Worm (Caenorhabditis elegans) whole organism, L2 larva: ENCODE measurements around the gene clc-19.

Experiments used
- C34F6.9 ChIP-seq: fragments of 150-350 bp; optimal IDR thresholded peaks from 2 replicates; lab custom pipeline; 2014; ENCODE audit warnings: missing biosample characterization, missing genetic modification characterization
- F13H6.1 ChIP-seq: sonication (generic microtip); optimal IDR thresholded peaks from 2 replicates; lab custom pipeline; 2016; ENCODE audit warnings: missing genetic modification characterization, missing compliant biosample characterization
- Y55F3AM.14 ChIP-seq: fragments of 200-800 bp; sonication (Bioruptor generic); optimal IDR thresholded peaks from 2 replicates; lab custom pipeline; 2018; ENCODE audit warnings: mild to moderate bottlenecking, missing genetic modification characterization, missing compliant biosample characterization
- ZK546.5 ChIP-seq: sonication (generic microtip); optimal IDR thresholded peaks from 2 replicates; lab custom pipeline; 2017; ENCODE audit warnings: missing biosample characterization, missing genetic modification characterization
- aly-2 ChIP-seq: fragments of 150-350 bp; optimal IDR thresholded peaks from 2 replicates; lab custom pipeline; 2014; ENCODE audit warnings: missing biosample characterization, missing genetic modification characterization
- ama-1 ChIP-seq: fragments of 150-350 bp; optimal IDR thresholded peaks from 2 replicates; lab custom pipeline; 2018; ENCODE audit warnings: inconsistent platforms
- blmp-1 ChIP-seq: sonication (generic microtip); optimal IDR thresholded peaks from 2 replicates; lab custom pipeline; 2017; ENCODE audit warnings: missing genetic modification characterization, mild to moderate bottlenecking, missing compliant biosample characterization, antibody characterized with exemption, moderate library complexity; ENCODE audit not compliant: insufficient read depth
- ceh-16 ChIP-seq: fragments of 150-350 bp; optimal IDR thresholded peaks from 2 replicates; lab custom pipeline; 2014; ENCODE audit warnings: missing biosample characterization, missing genetic modification characterization
- ceh-82 ChIP-seq: fragments of 150-350 bp; optimal IDR thresholded peaks from 2 replicates; lab custom pipeline; 2014; ENCODE audit warnings: missing biosample characterization, missing genetic modification characterization
- egl-27 ChIP-seq: sonication (generic microtip); optimal IDR thresholded peaks from 3 replicates; lab custom pipeline; 2017; ENCODE audit warnings: missing biosample characterization, missing genetic modification reagents, missing genetic modification characterization
- elt-1 ChIP-seq: fragments of 150-350 bp; optimal IDR thresholded peaks from 2 replicates; lab custom pipeline; 2014; ENCODE audit warnings: missing biosample characterization, missing genetic modification characterization
- elt-3 ChIP-seq: sonication (generic microtip); optimal IDR thresholded peaks from 2 replicates; lab custom pipeline; 2017; ENCODE audit warnings: missing biosample characterization, missing genetic modification characterization
- fos-1 ChIP-seq: fragments of 150-350 bp; optimal IDR thresholded peaks from 2 replicates; lab custom pipeline; 2014; ENCODE audit warnings: missing biosample characterization, missing genetic modification characterization
- gmeb-1 ChIP-seq: fragments of 150-350 bp; optimal IDR thresholded peaks from 2 replicates; lab custom pipeline; 2014; ENCODE audit warnings: missing biosample characterization, missing genetic modification characterization
- lin-11 ChIP-seq: fragments of 150-350 bp; sonication (generic microtip); optimal IDR thresholded peaks from 2 replicates; lab custom pipeline; 2014; ENCODE audit warnings: missing biosample characterization, missing genetic modification characterization, inconsistent platforms, mixed read lengths
- lin-13 ChIP-seq: fragments of 150-350 bp; optimal IDR thresholded peaks from 2 replicates; lab custom pipeline; 2014; ENCODE audit warnings: missing biosample characterization, missing genetic modification reagents, missing genetic modification characterization
- lin-39 ChIP-seq: fragments of 150-350 bp; optimal IDR thresholded peaks from 2 replicates; lab custom pipeline; 2014; ENCODE audit warnings: missing biosample characterization, missing genetic modification reagents, missing genetic modification characterization
- mbf-1 ChIP-seq: sonication (generic microtip); optimal IDR thresholded peaks from 2 replicates; lab custom pipeline; 2017; ENCODE audit warnings: missing biosample characterization, missing genetic modification characterization
- mdl-1 ChIP-seq, 2 experiments: fragments of 150-350 bp in 1 of 2; sonication (generic microtip) in 1 of 2; optimal IDR thresholded peaks; 2 replicates each; lab custom pipeline; 2017; ENCODE audit warnings: missing biosample characterization in 2 of 2, missing genetic modification characterization in 2 of 2
- nhr-10 ChIP-seq: sonication (generic microtip); optimal IDR thresholded peaks from 2 replicates; lab custom pipeline; 2017; ENCODE audit warnings: missing biosample characterization, missing genetic modification characterization
- nhr-12 ChIP-seq: fragments of 150-350 bp; optimal IDR thresholded peaks from 2 replicates; lab custom pipeline; 2014; ENCODE audit warnings: missing biosample characterization, missing genetic modification characterization
- nhr-129 ChIP-seq: fragments of 150-350 bp; optimal IDR thresholded peaks from 2 replicates; lab custom pipeline; 2014; ENCODE audit warnings: missing biosample characterization, missing genetic modification characterization
- nhr-21 ChIP-seq: fragments of 150-350 bp; optimal IDR thresholded peaks from 2 replicates; lab custom pipeline; 2014; ENCODE audit warnings: missing biosample characterization, missing genetic modification characterization
- nhr-23 ChIP-seq: fragments of 150-350 bp; optimal IDR thresholded peaks from 2 replicates; lab custom pipeline; 2014; ENCODE audit warnings: missing biosample characterization, missing genetic modification reagents, missing genetic modification characterization
- nhr-237 ChIP-seq: fragments of 150-350 bp; optimal IDR thresholded peaks from 2 replicates; lab custom pipeline; 2014; ENCODE audit warnings: missing biosample characterization, missing genetic modification characterization
- nhr-25 ChIP-seq: fragments of 150-350 bp; sonication (generic microtip); optimal IDR thresholded peaks from 3 replicates; lab custom pipeline; 2014; ENCODE audit warnings: missing biosample characterization, missing genetic modification characterization
- nhr-77 ChIP-seq: fragments of 150-350 bp; optimal IDR thresholded peaks from 2 replicates; lab custom pipeline; 2014; ENCODE audit warnings: missing biosample characterization, missing genetic modification characterization
- peb-1 ChIP-seq: fragments of 150-350 bp; optimal IDR thresholded peaks from 2 replicates; lab custom pipeline; 2014; ENCODE audit warnings: missing biosample characterization, missing genetic modification characterization
- skn-1 ChIP-seq: sonication (generic microtip); optimal IDR thresholded peaks from 2 replicates; lab custom pipeline; 2017; ENCODE audit warnings: missing biosample characterization, missing genetic modification characterization
- sma-3 ChIP-seq: sonication (generic microtip); optimal IDR thresholded peaks from 2 replicates; lab custom pipeline; 2016; ENCODE audit warnings: missing genetic modification reagents, missing genetic modification characterization, missing compliant biosample characterization
- sma-9 ChIP-seq, 2 experiments: fragments of 150-350 bp in 1 of 2; sonication (generic microtip) in 1 of 2; optimal IDR thresholded peaks; 2 replicates each; lab custom pipeline; 2014 to 2016; ENCODE audit warnings: missing genetic modification characterization in 2 of 2, mild to moderate bottlenecking in 1 of 2, missing biosample characterization in 1 of 2, missing compliant biosample characterization in 1 of 2, missing genetic modification reagents in 1 of 2, moderate library complexity in 1 of 2
- unc-39 ChIP-seq: fragments of 150-350 bp; optimal IDR thresholded peaks from 2 replicates; lab custom pipeline; 2014; ENCODE audit warnings: missing biosample characterization, missing genetic modification characterization
- unc-55 ChIP-seq: fragments of 150-350 bp; sonication (generic microtip); optimal IDR thresholded peaks from 3 replicates; lab custom pipeline; 2014; ENCODE audit warnings: missing biosample characterization, missing genetic modification reagents, missing genetic modification characterization
- unc-62 ChIP-seq: fragments of 150-350 bp; optimal IDR thresholded peaks from 2 replicates; lab custom pipeline; 2014; ENCODE audit warnings: missing biosample characterization, missing genetic modification reagents, missing genetic modification characterization
- zag-1 ChIP-seq: fragments of 150-350 bp; optimal IDR thresholded peaks from 2 replicates; lab custom pipeline; 2014; ENCODE audit warnings: missing biosample characterization, missing genetic modification characterization
- ztf-1 ChIP-seq: fragments of 200-800 bp; sonication (Bioruptor generic); conservative IDR thresholded peaks from 2 replicates; pipeline ENCODE4 v1.3.6; 2022; ENCODE audit warnings: missing genetic modification characterization, missing compliant biosample characterization

The clc-19 gene

DNA sequence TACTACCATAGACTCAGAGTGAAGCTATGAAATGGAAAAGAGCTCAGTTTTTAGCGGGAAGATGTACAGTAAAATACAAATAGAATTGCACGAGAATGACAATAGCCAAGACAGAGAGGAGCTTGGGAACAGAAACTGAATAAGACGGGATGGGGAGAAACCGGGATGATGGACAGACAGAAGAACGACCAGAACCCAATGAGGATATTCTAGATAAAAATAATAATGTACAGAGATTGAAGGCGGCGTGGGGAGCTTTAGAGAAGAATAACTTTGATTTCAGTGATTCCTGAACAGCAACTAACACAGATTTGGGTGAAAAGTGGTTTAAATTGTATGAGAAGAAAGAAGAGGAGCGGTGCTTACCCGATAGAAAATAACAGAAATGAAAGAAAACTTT lies 8.1 kb upstream of the clc-19 start:
- TF ChIP-seq nhr-25 (no peak), aly-2 (tag; lab: Kevin White, UChicago) (no peak), unc-62 (GFP tag; lab: Kevin White, UChicago) (no peak), gmeb-1 (tag; lab: Kevin White, UChicago) (no peak), unc-39 (tag; lab: Kevin White, UChicago) (no peak), egl-27 (no peak), F13H6.1 (tag; lab: Kevin White, UChicago) (no peak), blmp-1 (no peak), nhr-12 (tag; lab: Kevin White, UChicago) (no peak), elt-1 (tag; lab: Kevin White, UChicago) (no peak), mbf-1 (tag; lab: Kevin White, UChicago) (no peak), ceh-82 (no peak), nhr-129 (tag; lab: Kevin White, UChicago) (no peak), nhr-21 (no peak)

DNA sequence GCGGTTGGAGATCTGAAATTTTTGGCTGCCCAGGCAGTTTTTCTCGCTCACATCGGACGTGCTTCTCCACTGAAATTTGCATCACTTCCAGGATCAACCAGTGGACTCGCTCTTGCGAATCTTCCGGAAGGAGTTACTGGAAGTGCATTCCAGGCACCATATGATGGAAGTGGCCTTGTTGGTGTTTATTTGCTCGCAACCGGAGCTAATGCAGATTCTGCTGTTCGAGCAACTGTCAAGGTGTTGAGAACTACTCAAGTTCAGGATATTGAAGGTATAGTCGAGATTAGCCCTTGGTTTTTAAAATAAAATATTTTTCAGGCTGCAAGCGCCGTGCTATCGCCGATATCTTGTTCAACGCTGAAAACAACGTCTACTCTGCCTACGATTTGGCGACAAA lies 7.5 kb upstream of the clc-19 start:
- TF ChIP-seq lin-11 (tag; lab: Kevin White, UChicago), result no peak
- TF ChIP-seq peb-1 (tag; lab: Kevin White, UChicago), result no peak
- TF ChIP-seq nhr-12 (tag; lab: Kevin White, UChicago), result no peak
- no peak for TF ChIP-seq elt-1 (tag; lab: Kevin White, UChicago)
- no peak for TF ChIP-seq Y55F3AM.14 (GFP tag; lab: Kevin White, UChicago)
- TF ChIP-seq nhr-10, result no peak
- no peak for TF ChIP-seq aly-2 (tag; lab: Kevin White, UChicago)
- no peak for TF ChIP-seq unc-39 (tag; lab: Kevin White, UChicago)
- TF ChIP-seq nhr-25, result no peak
- no peak for TF ChIP-seq sma-3

DNA sequence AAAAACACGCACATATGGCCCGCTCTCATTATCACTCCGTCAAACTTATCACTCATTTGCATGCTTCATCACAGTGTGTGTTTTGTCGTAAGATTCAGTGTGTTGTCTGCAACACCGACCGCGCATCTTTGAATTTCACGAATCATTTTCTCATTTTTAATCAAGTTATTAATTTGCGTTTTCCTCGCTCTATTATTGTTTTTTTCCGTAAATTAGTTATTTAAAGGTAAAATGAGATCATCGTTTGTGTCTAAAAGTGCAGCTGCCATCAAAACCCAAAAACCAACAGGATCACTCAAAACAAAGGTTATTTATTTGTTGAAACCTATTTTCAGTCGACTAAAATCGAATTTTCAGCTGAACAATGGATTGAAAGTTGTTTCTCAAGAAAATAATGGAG lies 6.3 kb upstream of the clc-19 start, which contains the start of the genes T24C4.5 and ucr-2.3:
TSS of gene T24C4.5 (minus strand) at position 101 of the 400 bp plus-strand sequence.
TSS of gene ucr-2.3 (plus strand) at position 227 of the 400 bp plus-strand sequence.
- TF ChIP-seq nhr-237 (tag; lab: Kevin White, UChicago), result no peak
- TF ChIP-seq, all 48 proteins: peak for 0

DNA sequence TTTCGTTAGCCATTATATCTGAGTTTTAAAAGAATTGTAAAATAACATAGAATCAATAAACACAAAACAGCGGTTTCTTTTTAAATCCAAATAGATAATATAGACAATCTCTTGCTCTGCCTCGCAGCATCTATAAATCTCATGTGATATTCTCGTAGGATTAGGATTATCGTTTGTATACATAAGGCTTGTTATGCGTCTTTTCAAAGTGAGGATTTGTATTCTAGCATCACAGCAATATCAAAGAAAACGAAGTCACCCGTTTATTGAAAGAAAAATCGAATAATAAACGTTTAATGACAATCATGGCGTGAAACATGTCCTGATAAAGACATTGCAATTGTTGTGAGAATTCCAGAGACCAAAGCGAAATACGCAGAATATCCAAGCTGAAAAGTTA lies 993 bp downstream of the clc-19 start, which contains the start of the genes T24C4.3 and clc-20:
TSS of gene T24C4.3 (minus strand) at position 101 of the 400 bp plus-strand sequence.
TSS of gene clc-20 (plus strand) at position 211 of the 400 bp plus-strand sequence.
- no peak for TF ChIP-seq C34F6.9
- TF ChIP-seq nhr-129 (tag; lab: Kevin White, UChicago), result no peak
- TF ChIP-seq fos-1 (tag; lab: Kevin White, UChicago), result no peak
- no peak for TF ChIP-seq ceh-16 (tag; lab: Kevin White, UChicago)
- no peak for TF ChIP-seq ama-1 (lab: Kevin White, UChicago)
- no peak for TF ChIP-seq mbf-1 (tag; lab: Kevin White, UChicago)
- no peak for TF ChIP-seq ZK546.5 (tag; lab: Kevin White, UChicago)
- TF ChIP-seq lin-11 (tag; lab: Kevin White, UChicago), result no peak
- no peak for TF ChIP-seq nhr-237 (tag; lab: Kevin White, UChicago)
- no peak for TF ChIP-seq nhr-23 (tag; lab: Kevin White, UChicago)
- TF ChIP-seq ztf-1 (GFP tag; lab: Robert Waterston, UW), result no peak
- no peak for TF ChIP-seq lin-13 (GFP tag; lab: Kevin White, UChicago)
- TF ChIP-seq ceh-82, result no peak
- no peak for TF ChIP-seq elt-3 (tag; lab: Kevin White, UChicago)
- no peak for TF ChIP-seq Y55F3AM.14 (GFP tag; lab: Kevin White, UChicago)
- TF ChIP-seq F13H6.1 (tag; lab: Kevin White, UChicago), result no peak

DNA sequence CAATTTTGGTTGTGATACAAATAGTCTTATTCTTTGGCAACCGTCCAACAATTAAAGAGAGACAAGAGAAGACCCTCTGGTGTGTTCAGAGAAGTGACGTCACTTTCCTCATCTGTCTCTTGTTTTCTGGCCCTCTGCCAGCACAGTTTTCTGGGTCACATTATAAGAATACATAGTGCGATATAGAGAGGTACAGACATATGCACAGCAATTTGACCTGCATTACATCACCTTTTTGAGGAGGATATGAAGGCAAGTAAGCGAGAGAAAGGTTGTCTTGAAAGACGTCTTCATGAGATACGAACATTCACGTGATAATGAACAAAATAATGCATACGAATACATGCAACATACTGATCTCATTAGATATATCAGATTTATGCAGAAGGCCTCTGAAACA lies 2.8 kb downstream of the clc-19 start:
- no peak for TF ChIP-seq nhr-12 (tag; lab: Kevin White, UChicago)
- no peak for TF ChIP-seq C34F6.9
- TF ChIP-seq mbf-1 (tag; lab: Kevin White, UChicago), result no peak
- TF ChIP-seq egl-27, result no peak
- TF ChIP-seq nhr-10, result no peak
- no peak for TF ChIP-seq sma-9 (GFP tag; optimal IDR thresholded peaks at IDR 0.05; lab: Kevin White, UChicago)
- no peak for TF ChIP-seq sma-9 (tag; optimal IDR thresholded peaks at IDR 0.05; lab: Kevin White, UChicago)
- no peak for TF ChIP-seq mdl-1 (tag; optimal IDR thresholded peaks at IDR 0.05; lab: Kevin White, UChicago)
- TF ChIP-seq nhr-129 (tag; lab: Kevin White, UChicago), result no peak
- no peak for TF ChIP-seq ceh-82
- TF ChIP-seq lin-39 (tag; lab: Kevin White, UChicago), result no peak
- TF ChIP-seq unc-55 (GFP tag; lab: Kevin White, UChicago), result no peak
- TF ChIP-seq elt-1 (tag; lab: Kevin White, UChicago), result no peak
- no peak for TF ChIP-seq skn-1 (tag; lab: Kevin White, UChicago)
- TF ChIP-seq blmp-1, result no peak
- no peak for TF ChIP-seq lin-13 (GFP tag; lab: Kevin White, UChicago)
- no peak for TF ChIP-seq nhr-77 (tag; lab: Kevin White, UChicago)
- TF ChIP-seq zag-1 (tag; lab: Kevin White, UChicago), result no peak
